Worm (Caenorhabditis elegans) whole organism, L2 larva: ENCODE data around the gene F42D1.4.

Source experiments
- C34F6.9 ChIP-seq: fragments of 150-350 bp; optimal IDR thresholded peaks from 2 replicates; lab custom pipeline; 2014; ENCODE audit warnings: missing biosample characterization, missing genetic modification characterization
- F13H6.1 ChIP-seq: sonication (generic microtip); optimal IDR thresholded peaks from 2 replicates; lab custom pipeline; 2016; ENCODE audit warnings: missing genetic modification characterization, missing compliant biosample characterization
- ama-1 ChIP-seq: fragments of 150-350 bp; optimal IDR thresholded peaks from 2 replicates; lab custom pipeline; 2018; ENCODE audit warnings: inconsistent platforms
- blmp-1 ChIP-seq: sonication (generic microtip); optimal IDR thresholded peaks from 2 replicates; lab custom pipeline; 2017; ENCODE audit warnings: missing genetic modification characterization, mild to moderate bottlenecking, missing compliant biosample characterization, antibody characterized with exemption, moderate library complexity; ENCODE audit not compliant: insufficient read depth
- ceh-16 ChIP-seq: fragments of 150-350 bp; optimal IDR thresholded peaks from 2 replicates; lab custom pipeline; 2014; ENCODE audit warnings: missing biosample characterization, missing genetic modification characterization
- ceh-82 ChIP-seq: fragments of 150-350 bp; optimal IDR thresholded peaks from 2 replicates; lab custom pipeline; 2014; ENCODE audit warnings: missing biosample characterization, missing genetic modification characterization
- crh-2 ChIP-seq: sonication (generic microtip); optimal IDR thresholded peaks from 2 replicates; lab custom pipeline; 2017; ENCODE audit warnings: missing biosample characterization, missing genetic modification characterization
- egl-27 ChIP-seq: sonication (generic microtip); optimal IDR thresholded peaks from 3 replicates; lab custom pipeline; 2017; ENCODE audit warnings: missing biosample characterization, missing genetic modification reagents, missing genetic modification characterization
- fos-1 ChIP-seq: fragments of 150-350 bp; optimal IDR thresholded peaks from 2 replicates; lab custom pipeline; 2014; ENCODE audit warnings: missing biosample characterization, missing genetic modification characterization
- gmeb-1 ChIP-seq: fragments of 150-350 bp; optimal IDR thresholded peaks from 2 replicates; lab custom pipeline; 2014; ENCODE audit warnings: missing biosample characterization, missing genetic modification characterization
- lin-11 ChIP-seq: fragments of 150-350 bp; sonication (generic microtip); optimal IDR thresholded peaks from 2 replicates; lab custom pipeline; 2014; ENCODE audit warnings: missing biosample characterization, missing genetic modification characterization, inconsistent platforms, mixed read lengths
- lin-13 ChIP-seq: fragments of 150-350 bp; optimal IDR thresholded peaks from 2 replicates; lab custom pipeline; 2014; ENCODE audit warnings: missing biosample characterization, missing genetic modification reagents, missing genetic modification characterization
- lsy-2 ChIP-seq, 2 experiments: fragments of 150-350 bp in 1 of 2; sonication (generic microtip) in 1 of 2; optimal IDR thresholded peaks; 2 replicates each; lab custom pipeline; 2014 to 2017; ENCODE audit warnings: missing biosample characterization in 2 of 2, missing genetic modification characterization in 2 of 2
- mab-5 ChIP-seq: fragments of 150-350 bp; optimal IDR thresholded peaks from 2 replicates; lab custom pipeline; 2014; ENCODE audit warnings: missing biosample characterization, missing genetic modification characterization
- mbf-1 ChIP-seq: sonication (generic microtip); optimal IDR thresholded peaks from 2 replicates; lab custom pipeline; 2017; ENCODE audit warnings: missing biosample characterization, missing genetic modification characterization
- mdl-1 ChIP-seq, 2 experiments: fragments of 150-350 bp in 1 of 2; sonication (generic microtip) in 1 of 2; optimal IDR thresholded peaks; 2 replicates each; lab custom pipeline; 2017; ENCODE audit warnings: missing biosample characterization in 2 of 2, missing genetic modification characterization in 2 of 2
- nhr-21 ChIP-seq: fragments of 150-350 bp; optimal IDR thresholded peaks from 2 replicates; lab custom pipeline; 2014; ENCODE audit warnings: missing biosample characterization, missing genetic modification characterization
- nhr-6 ChIP-seq: fragments of 150-350 bp; optimal IDR thresholded peaks from 2 replicates; lab custom pipeline; 2014; ENCODE audit warnings: missing biosample characterization, missing genetic modification characterization
- nhr-77 ChIP-seq: fragments of 150-350 bp; optimal IDR thresholded peaks from 2 replicates; lab custom pipeline; 2014; ENCODE audit warnings: missing biosample characterization, missing genetic modification characterization
- sem-4 ChIP-seq: fragments of 150-350 bp; optimal IDR thresholded peaks from 2 replicates; lab custom pipeline; 2014; ENCODE audit warnings: missing biosample characterization, missing genetic modification reagents, missing genetic modification characterization
- sma-9 ChIP-seq, 2 experiments: fragments of 150-350 bp in 1 of 2; sonication (generic microtip) in 1 of 2; optimal IDR thresholded peaks; 2 replicates each; lab custom pipeline; 2014 to 2016; ENCODE audit warnings: missing genetic modification characterization in 2 of 2, mild to moderate bottlenecking in 1 of 2, missing biosample characterization in 1 of 2, missing compliant biosample characterization in 1 of 2, missing genetic modification reagents in 1 of 2, moderate library complexity in 1 of 2
- unc-62 ChIP-seq: fragments of 150-350 bp; optimal IDR thresholded peaks from 2 replicates; lab custom pipeline; 2014; ENCODE audit warnings: missing biosample characterization, missing genetic modification reagents, missing genetic modification characterization
- zag-1 ChIP-seq: fragments of 150-350 bp; optimal IDR thresholded peaks from 2 replicates; lab custom pipeline; 2014; ENCODE audit warnings: missing biosample characterization, missing genetic modification characterization
- ztf-11 ChIP-seq: sonication (generic microtip); optimal IDR thresholded peaks from 2 replicates; lab custom pipeline; 2017; ENCODE audit warnings: missing biosample characterization, missing genetic modification characterization
- ztf-4 ChIP-seq: fragments of 150-350 bp; optimal IDR thresholded peaks from 2 replicates; lab custom pipeline; 2014; ENCODE audit warnings: missing biosample characterization, missing genetic modification characterization

F42D1.4 gene

ce11 chrX:14790320-14791048 lies 16.6 kb upstream of the F42D1.4 start, which contains the start of gene tatn-1 (continued):
- TF ChIP-seq ztf-11 (tag; lab: Kevin White, UChicago) = no peak
- no peak for TF ChIP-seq mbf-1 (tag; lab: Kevin White, UChicago)

- TF ChIP-seq ama-1 (lab: Kevin White, UChicago) (peak; percentile 68), ceh-16 (tag; lab: Kevin White, UChicago) (no peak)
- TF ChIP-seq, all 48 proteins: peak for 1
These were observed 15.8 kb upstream of the F42D1.4 start for ce11 chrX:14791195-14791739.

- TF ChIP-seq mab-5 (tag; lab: Kevin White, UChicago) (no peak), mdl-1 (tag; optimal IDR thresholded peaks at IDR 0.05; lab: Kevin White, UChicago) (peak in 1 of 2 experiments; percentile 3), ama-1 (lab: Kevin White, UChicago) (peak; percentile 70), lin-13 (peak; percentile 23), ztf-4 (tag; lab: Kevin White, UChicago) (peak; percentile 26)
These were observed 14.5 kb upstream of the F42D1.4 start for ce11 chrX:14792315-14793197.

DNA sequence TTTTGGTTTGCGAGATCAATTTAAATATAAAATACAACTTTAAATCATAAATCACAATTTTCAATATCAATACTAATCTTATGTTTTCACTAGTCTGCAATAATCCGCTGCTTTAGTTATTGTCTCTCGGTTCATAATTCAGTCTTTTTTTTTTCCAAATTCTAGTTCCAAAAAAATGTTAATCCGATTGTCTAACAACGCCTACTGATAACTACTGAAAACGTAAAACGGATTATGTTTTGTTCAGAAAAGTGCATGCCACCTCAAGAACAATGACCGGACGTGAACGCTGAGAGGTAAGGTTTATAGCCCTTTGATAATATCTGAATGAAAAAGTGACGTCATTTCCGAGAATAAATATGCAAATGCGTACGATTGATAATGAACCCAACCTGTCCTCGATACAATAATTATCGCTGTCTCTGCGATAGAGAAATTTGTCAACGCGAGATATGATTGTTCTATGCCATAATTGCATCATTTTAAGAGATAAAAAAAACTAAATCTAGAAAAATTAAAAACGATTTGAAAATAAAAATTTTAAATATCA lies 13.8 kb upstream of the F42D1.4 start, which contains the start of gene sprr-2:
sprr-2 (plus strand) TSS at position 248 of the 550 bp plus-strand sequence.
- TF ChIP-seq nhr-77 (tag; lab: Kevin White, UChicago) = no peak
- no peak for TF ChIP-seq mab-5 (tag; lab: Kevin White, UChicago)
- peak; percentile 6 for TF ChIP-seq crh-2 (tag; lab: Kevin White, UChicago)
- no peak for TF ChIP-seq sem-4 (tag; lab: Kevin White, UChicago)
- TF ChIP-seq lsy-2 (tag; optimal IDR thresholded peaks at IDR 0.05; lab: Kevin White, UChicago) = peak in 1 of 2 experiments; percentile 28
- TF ChIP-seq ama-1 (lab: Kevin White, UChicago) = no peak
- peak; percentile 4 for TF ChIP-seq F13H6.1 (tag; lab: Kevin White, UChicago)
- no peak for TF ChIP-seq blmp-1 (tag; lab: Kevin White, UChicago)
- peak; percentile 32 for TF ChIP-seq sma-9 (GFP tag; optimal IDR thresholded peaks at IDR 0.05; lab: Kevin White, UChicago)
- no peak for TF ChIP-seq sma-9 (tag; optimal IDR thresholded peaks at IDR 0.05; lab: Kevin White, UChicago)
- TF ChIP-seq fos-1 (tag; lab: Kevin White, UChicago) = peak; percentile 61
- TF ChIP-seq zag-1 (tag; lab: Kevin White, UChicago) = no peak
- TF ChIP-seq C34F6.9 (tag; lab: Kevin White, UChicago) = no peak

DNA sequence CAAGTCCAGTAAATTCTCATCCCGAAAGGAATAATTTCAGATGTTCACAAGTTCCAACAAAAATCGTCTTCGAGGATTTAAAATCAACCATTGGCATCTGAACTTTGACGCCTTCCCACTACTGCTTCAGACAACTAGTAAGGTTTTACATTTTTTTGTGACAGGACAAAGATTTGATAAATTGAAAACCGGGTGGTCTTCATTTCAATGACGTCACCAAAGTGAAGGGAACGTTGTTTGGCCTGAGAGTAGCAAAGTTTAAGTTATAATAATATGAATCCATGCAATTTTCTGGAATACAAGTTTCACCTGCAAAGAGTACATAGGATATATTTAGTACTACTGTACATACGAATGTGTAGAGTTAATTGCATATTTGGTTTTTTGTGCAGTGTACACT lies 12.9 kb upstream of the F42D1.4 start:
- TF ChIP-seq ama-1 (lab: Kevin White, UChicago) (no peak), ceh-82 (tag; lab: Kevin White, UChicago) (no peak), lin-13 (no peak), ztf-4 (tag; lab: Kevin White, UChicago) (no peak), mdl-1 (tag; optimal IDR thresholded peaks at IDR 0.05; lab: Kevin White, UChicago) (no peak), egl-27 (tag; lab: Kevin White, UChicago) (no peak)

DNA sequence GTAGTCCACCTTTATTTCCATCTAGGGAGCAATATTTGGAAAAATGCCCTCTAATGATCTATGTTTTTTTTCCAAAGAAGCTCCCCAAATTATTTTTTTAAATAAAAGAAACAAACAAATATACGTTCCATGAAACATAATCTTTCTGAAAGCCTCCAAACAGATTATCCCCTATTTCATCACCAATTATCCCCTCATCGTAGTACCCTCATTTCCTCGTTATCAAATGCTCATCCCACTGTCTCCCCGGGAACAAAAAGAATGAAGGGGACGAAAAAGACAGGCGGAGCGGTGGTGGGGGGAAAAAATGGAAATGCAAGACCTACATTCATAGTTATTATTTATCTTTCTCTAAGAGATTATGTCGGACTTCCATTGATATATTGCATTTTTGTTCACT lies 9.6 kb upstream of the F42D1.4 start:
- TF ChIP-seq blmp-1 (tag; lab: Kevin White, UChicago) = no peak
- TF ChIP-seq nhr-6 (tag; lab: Kevin White, UChicago) = no peak
- no peak for TF ChIP-seq lin-11
- TF ChIP-seq unc-62 (GFP tag; lab: Kevin White, UChicago) = no peak
- no peak for TF ChIP-seq ceh-16 (tag; lab: Kevin White, UChicago)
- no peak for TF ChIP-seq nhr-77 (tag; lab: Kevin White, UChicago)
- no peak for TF ChIP-seq nhr-21 (tag; lab: Kevin White, UChicago)
- no peak for TF ChIP-seq lsy-2 (tag; optimal IDR thresholded peaks at IDR 0.05; lab: Kevin White, UChicago)
- TF ChIP-seq gmeb-1 = no peak
